Worm (Caenorhabditis elegans) whole organism, L3 larva: ENCODE data around the gene srx-13.
A peak's percentile ranks its signal among the peaks of the same experiment; 100 is the strongest.

Experiments
- R02D3.7 ChIP-seq: fragments of 150-350 bp; optimal IDR thresholded peaks from 2 replicates; lab custom pipeline; 2014; ENCODE audit warnings: missing biosample characterization, missing genetic modification characterization
- ZK546.5 ChIP-seq: sonication (generic microtip); optimal IDR thresholded peaks from 2 replicates; lab custom pipeline; 2017; ENCODE audit warnings: missing biosample characterization, missing genetic modification characterization
- aly-2 ChIP-seq: fragments of 150-350 bp; optimal IDR thresholded peaks from 2 replicates; lab custom pipeline; 2014; ENCODE audit warnings: missing biosample characterization, missing genetic modification characterization
- ama-1 ChIP-seq: fragments of 150-350 bp; optimal IDR thresholded peaks from 2 replicates; lab custom pipeline; 2018
- ceh-16 ChIP-seq: sonication (generic microtip); optimal IDR thresholded peaks from 2 replicates; lab custom pipeline; 2017; ENCODE audit warnings: missing biosample characterization, missing genetic modification characterization
- ceh-28 ChIP-seq: fragments of 150-350 bp; optimal IDR thresholded peaks from 2 replicates; lab custom pipeline; 2014; ENCODE audit warnings: missing biosample characterization, missing genetic modification reagents, missing genetic modification characterization
- ceh-82 ChIP-seq: fragments of 150-350 bp; optimal IDR thresholded peaks from 2 replicates; lab custom pipeline; 2014; ENCODE audit warnings: missing biosample characterization, missing genetic modification characterization
- ceh-9 ChIP-seq: sonication (generic microtip); optimal IDR thresholded peaks from 2 replicates; lab custom pipeline; 2018; ENCODE audit warnings: missing biosample characterization, missing genetic modification characterization
- daf-12 ChIP-seq: fragments of 150-350 bp; optimal IDR thresholded peaks from 2 replicates; lab custom pipeline; 2014; ENCODE audit warnings: missing biosample characterization, missing genetic modification reagents, missing genetic modification characterization
- egl-27 ChIP-seq: sonication (generic microtip); optimal IDR thresholded peaks from 4 replicates; lab custom pipeline; 2017; ENCODE audit warnings: missing biosample characterization, missing genetic modification reagents, missing genetic modification characterization
- egl-5 ChIP-seq: fragments of 150-350 bp; optimal IDR thresholded peaks from 2 replicates; lab custom pipeline; 2017; ENCODE audit warnings: missing biosample characterization, missing genetic modification reagents, missing genetic modification characterization, inconsistent platforms
- elt-1 ChIP-seq: fragments of 150-350 bp; optimal IDR thresholded peaks from 2 replicates; lab custom pipeline; 2014; ENCODE audit warnings: missing biosample characterization, missing genetic modification characterization
- elt-2 ChIP-seq: sonication (generic microtip); optimal IDR thresholded peaks from 2 replicates; lab custom pipeline; 2016; ENCODE audit warnings: missing genetic modification reagents, mild to moderate bottlenecking, missing genetic modification characterization, missing compliant biosample characterization
- elt-3 ChIP-seq, 3 experiments: fragments of 150-350 bp in 1 of 3; sonication (generic microtip) in 2 of 3; optimal IDR thresholded peaks; 2 replicates in 2 of 3; 4 replicates in 1 of 3; lab custom pipeline; 2014 to 2017; ENCODE audit warnings: missing biosample characterization in 3 of 3, missing genetic modification characterization in 3 of 3
- eor-1 ChIP-seq, 2 experiments: fragments of 150-350 bp; optimal IDR thresholded peaks; 2 replicates each; lab custom pipeline; 2014 to 2018; ENCODE audit warnings: missing biosample characterization in 2 of 2, missing genetic modification characterization in 2 of 2
- fkh-10 ChIP-seq: sonication (generic microtip); optimal IDR thresholded peaks from 2 replicates; lab custom pipeline; 2017; ENCODE audit warnings: missing biosample characterization, missing genetic modification reagents, missing genetic modification characterization
- fkh-2 ChIP-seq: fragments of 150-350 bp; optimal IDR thresholded peaks from 2 replicates; lab custom pipeline; 2014; ENCODE audit warnings: missing biosample characterization, missing genetic modification reagents, missing genetic modification characterization
- fos-1 ChIP-seq: fragments of 150-350 bp; optimal IDR thresholded peaks from 2 replicates; lab custom pipeline; 2014; ENCODE audit warnings: missing biosample characterization, missing genetic modification characterization
- hmg-11 ChIP-seq: sonication (generic microtip); optimal IDR thresholded peaks from 2 replicates; lab custom pipeline; 2016; ENCODE audit warnings: missing genetic modification characterization, missing compliant biosample characterization
- jun-1 ChIP-seq: fragments of 150-350 bp; optimal IDR thresholded peaks from 2 replicates; lab custom pipeline; 2014; ENCODE audit warnings: missing biosample characterization, missing genetic modification reagents, missing genetic modification characterization
- lin-15B ChIP-seq: fragments of 150-350 bp; optimal IDR thresholded peaks from 2 replicates; lab custom pipeline; 2014; ENCODE audit warnings: missing biosample characterization, missing genetic modification characterization
- lin-39 ChIP-seq: fragments of 150-350 bp; optimal IDR thresholded peaks from 2 replicates; lab custom pipeline; 2018; ENCODE audit warnings: missing biosample characterization, missing genetic modification reagents, missing genetic modification characterization
- lsy-12 ChIP-seq: sonication (generic microtip); optimal IDR thresholded peaks from 2 replicates; lab custom pipeline; 2016; ENCODE audit warnings: mild to moderate bottlenecking, missing genetic modification characterization, missing compliant biosample characterization
- mdl-1 ChIP-seq: fragments of 150-350 bp; optimal IDR thresholded peaks from 2 replicates; lab custom pipeline; 2014; ENCODE audit warnings: missing biosample characterization, missing genetic modification characterization
- mml-1 ChIP-seq: fragments of 150-350 bp; sonication (generic microtip); optimal IDR thresholded peaks from 3 replicates; lab custom pipeline; 2014; ENCODE audit warnings: missing biosample characterization, missing genetic modification characterization
- nfya-1 ChIP-seq: sonication (generic microtip); optimal IDR thresholded peaks from 2 replicates; lab custom pipeline; 2017; ENCODE audit warnings: missing genetic modification characterization, mild to moderate bottlenecking, missing compliant biosample characterization, antibody characterized with exemption, moderate library complexity; ENCODE audit not compliant: insufficient read depth
- nhr-11 ChIP-seq: fragments of 150-350 bp; optimal IDR thresholded peaks from 2 replicates; lab custom pipeline; 2014; ENCODE audit warnings: missing biosample characterization, missing genetic modification characterization
- nhr-12 ChIP-seq: fragments of 150-350 bp; optimal IDR thresholded peaks from 2 replicates; lab custom pipeline; 2014; ENCODE audit warnings: missing biosample characterization, missing genetic modification characterization
- nhr-23 ChIP-seq: fragments of 150-350 bp; optimal IDR thresholded peaks from 2 replicates; lab custom pipeline; 2014; ENCODE audit warnings: missing biosample characterization, missing genetic modification reagents, missing genetic modification characterization
- nhr-237 ChIP-seq: fragments of 150-350 bp; optimal IDR thresholded peaks from 2 replicates; lab custom pipeline; 2014; ENCODE audit warnings: missing biosample characterization, missing genetic modification characterization
- nhr-25 ChIP-seq: sonication (generic microtip); optimal IDR thresholded peaks from 2 replicates; lab custom pipeline; 2017; ENCODE audit warnings: missing biosample characterization, missing genetic modification characterization
- nhr-28 ChIP-seq: fragments of 150-350 bp; optimal IDR thresholded peaks from 2 replicates; lab custom pipeline; 2014; ENCODE audit warnings: missing biosample characterization, missing genetic modification characterization
- nhr-43 ChIP-seq: sonication (generic microtip); optimal IDR thresholded peaks from 2 replicates; lab custom pipeline; 2016; ENCODE audit warnings: mild to moderate bottlenecking, missing genetic modification characterization, missing compliant biosample characterization; ENCODE audit not compliant: poor library complexity, severe bottlenecking
- nhr-67 ChIP-seq: fragments of 150-350 bp; optimal IDR thresholded peaks from 2 replicates; lab custom pipeline; 2014; ENCODE audit warnings: missing biosample characterization, missing genetic modification characterization
- nhr-76 ChIP-seq: fragments of 150-350 bp; sonication (generic microtip); optimal IDR thresholded peaks from 5 replicates; lab custom pipeline; 2014; ENCODE audit warnings: missing biosample characterization, missing genetic modification characterization
- nhr-77 ChIP-seq: fragments of 150-350 bp; optimal IDR thresholded peaks from 2 replicates; lab custom pipeline; 2014; ENCODE audit warnings: missing biosample characterization, missing genetic modification characterization
- pha-4 ChIP-seq: fragments of 150-350 bp; optimal IDR thresholded peaks from 2 replicates; lab custom pipeline; 2014; ENCODE audit warnings: missing biosample characterization, missing genetic modification reagents, missing genetic modification characterization
- pqm-1 ChIP-seq: fragments of 150-350 bp; optimal IDR thresholded peaks from 2 replicates; lab custom pipeline; 2017; ENCODE audit warnings: missing biosample characterization, missing genetic modification characterization, inconsistent platforms
- sea-2 ChIP-seq: fragments of 150-350 bp; sonication (generic microtip); optimal IDR thresholded peaks from 4 replicates; lab custom pipeline; 2014; ENCODE audit warnings: missing biosample characterization, missing genetic modification reagents, missing genetic modification characterization
- skn-1 ChIP-seq: fragments of 150-350 bp; optimal IDR thresholded peaks from 2 replicates; lab custom pipeline; 2014; ENCODE audit warnings: missing biosample characterization, missing genetic modification characterization
- snpc-4 ChIP-seq: fragments of 150-350 bp; optimal IDR thresholded peaks from 2 replicates; lab custom pipeline; 2014; ENCODE audit warnings: missing biosample characterization, missing genetic modification characterization
- tbx-2 ChIP-seq: sonication (generic microtip); optimal IDR thresholded peaks from 2 replicates; lab custom pipeline; 2016; ENCODE audit warnings: mild to moderate bottlenecking, missing genetic modification characterization, missing compliant biosample characterization
- unc-39 ChIP-seq: sonication (generic microtip); optimal IDR thresholded peaks from 4 replicates; lab custom pipeline; 2017; ENCODE audit warnings: missing biosample characterization, missing genetic modification characterization
- unc-62 ChIP-seq: fragments of 150-350 bp; sonication (generic microtip); optimal IDR thresholded peaks from 4 replicates; lab custom pipeline; 2014; ENCODE audit warnings: missing biosample characterization, missing genetic modification reagents, missing genetic modification characterization
- zag-1 ChIP-seq: fragments of 150-350 bp; optimal IDR thresholded peaks from 2 replicates; lab custom pipeline; 2014; ENCODE audit warnings: missing biosample characterization, missing genetic modification characterization
- ztf-11 ChIP-seq: fragments of 150-350 bp; optimal IDR thresholded peaks from 2 replicates; lab custom pipeline; 2014; ENCODE audit warnings: missing biosample characterization, missing genetic modification characterization
- ztf-4 ChIP-seq: fragments of 150-350 bp; optimal IDR thresholded peaks from 2 replicates; lab custom pipeline; 2014; ENCODE audit warnings: missing biosample characterization, missing genetic modification characterization

Gene srx-13

ce11 chrIV:1086913-1087312 lies 31.6 kb downstream of the srx-13 start, which contains the start of gene csn-4:
csn-4 (minus strand) TSS chrIV:1087013.
- TF ChIP-seq mdl-1 (tag; lab: Kevin White, UChicago) (no peak), nhr-25 (tag; lab: Kevin White, UChicago) (no peak), skn-1 (no peak)
- TF ChIP-seq, all 47 proteins: peak for 0

DNA sequence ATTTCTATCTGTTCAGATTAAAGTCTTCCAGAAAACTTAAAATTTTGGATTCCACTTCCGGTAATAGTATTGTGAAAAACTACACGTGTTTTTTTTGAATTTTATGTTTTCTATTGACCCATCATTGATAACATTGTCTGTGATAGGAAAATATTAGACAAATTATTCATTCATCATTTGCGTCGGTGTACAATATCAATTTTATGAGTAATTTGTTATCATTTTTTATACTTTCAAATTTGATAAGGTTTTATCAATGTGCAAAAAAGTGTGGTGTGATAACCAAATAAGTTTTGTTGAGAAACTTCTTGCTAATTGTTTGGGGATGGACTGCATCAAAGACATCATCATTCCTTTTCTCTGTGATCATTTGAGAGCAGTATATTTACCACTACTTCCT lies 43.0 kb downstream of the srx-13 start:
- no peak for TF ChIP-seq ZK546.5 (tag; lab: Kevin White, UChicago)
- TF ChIP-seq pqm-1 (tag; lab: Kevin White, UChicago) = peak; percentile 73
- TF ChIP-seq elt-2 (tag; lab: Kevin White, UChicago) = peak; percentile 85
- no peak for TF ChIP-seq unc-39
- no peak for TF ChIP-seq elt-3 (tag; optimal IDR thresholded peaks at IDR 0.05; lab: Kevin White, UChicago)
- TF ChIP-seq ztf-11 (tag; lab: Kevin White, UChicago) = no peak
- TF ChIP-seq fos-1 (tag; lab: Kevin White, UChicago) = peak; percentile 22
- TF ChIP-seq pha-4 = peak; percentile 71
- TF ChIP-seq, all 47 proteins: peak for 4

DNA sequence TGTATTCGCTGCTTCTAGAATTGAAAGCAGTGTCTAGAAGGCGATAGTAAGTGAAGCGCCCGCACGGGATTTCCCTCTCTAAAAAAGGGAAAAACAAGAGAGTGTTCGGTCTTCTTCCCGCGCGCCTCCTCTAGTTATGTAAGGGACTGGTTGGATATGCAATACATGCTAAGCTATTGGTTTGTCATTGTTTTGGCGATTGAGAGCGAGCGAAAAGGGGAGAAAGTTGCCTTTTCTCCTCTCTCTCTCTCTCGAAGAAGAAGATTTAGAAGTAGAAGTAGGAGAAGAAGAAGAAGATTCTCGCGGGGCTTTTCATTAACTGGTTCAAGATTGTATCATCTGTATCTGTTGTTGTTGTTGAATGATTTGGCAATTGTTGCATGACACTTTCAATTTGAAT lies 44.4 kb downstream of the srx-13 start:
- TF ChIP-seq mml-1 (no peak), jun-1 (tag; lab: Kevin White, UChicago) (no peak), snpc-4 (tag; lab: Kevin White, UChicago) (no peak), nhr-23 (tag; lab: Kevin White, UChicago) (peak; percentile 13)

ce11 chrIV:1070383-1070782 lies 48.1 kb downstream of the srx-13 start:
- TF ChIP-seq skn-1 = peak; percentile 60
- no peak for TF ChIP-seq fos-1 (tag; lab: Kevin White, UChicago)
- peak; percentile 16 for TF ChIP-seq ztf-11 (tag; lab: Kevin White, UChicago)
- TF ChIP-seq zag-1 (tag; lab: Kevin White, UChicago) = peak; percentile 65
- peak; percentile 73 for TF ChIP-seq ceh-82 (tag; lab: Kevin White, UChicago)
- no peak for TF ChIP-seq aly-2 (tag; lab: Kevin White, UChicago)
- TF ChIP-seq fkh-2 = no peak
- peak; percentile 39 for TF ChIP-seq unc-62 (GFP tag; lab: Kevin White, UChicago)
- no peak for TF ChIP-seq egl-27 (tag; lab: Kevin White, UChicago)
- peak; percentile 55 for TF ChIP-seq elt-2 (tag; lab: Kevin White, UChicago)
- TF ChIP-seq elt-1 (tag; lab: Kevin White, UChicago) = no peak
- no peak for TF ChIP-seq nhr-25 (tag; lab: Kevin White, UChicago)
- peak; percentile 78 for TF ChIP-seq R02D3.7 (tag; lab: Kevin White, UChicago)
- TF ChIP-seq unc-39 = no peak
- TF ChIP-seq nhr-28 (tag; lab: Kevin White, UChicago) = no peak
- TF ChIP-seq nhr-67 (tag; lab: Kevin White, UChicago) = no peak
- peak; percentile 92 for TF ChIP-seq fkh-10 (GFP tag; lab: Kevin White, UChicago)
- peak; percentile 97 for TF ChIP-seq pha-4
- no peak for TF ChIP-seq nhr-43
- TF ChIP-seq jun-1 (tag; lab: Kevin White, UChicago) = peak; percentile 81
- TF ChIP-seq tbx-2 (tag; lab: Kevin White, UChicago) = peak; percentile 76
- no peak for TF ChIP-seq ceh-9
- TF ChIP-seq snpc-4 (tag; lab: Kevin White, UChicago) = peak; percentile 49
- TF ChIP-seq daf-12 (tag; lab: Kevin White, UChicago) = peak; percentile 31
- TF ChIP-seq ceh-16 = no peak
- TF ChIP-seq nhr-12 (tag; lab: Kevin White, UChicago) = no peak
- no peak for TF ChIP-seq ZK546.5 (tag; lab: Kevin White, UChicago)
- peak; percentile 95 for TF ChIP-seq nfya-1 (tag; lab: Kevin White, UChicago)
- peak; percentile 30 for TF ChIP-seq nhr-77 (tag; lab: Kevin White, UChicago)
- no peak for TF ChIP-seq ztf-4 (tag; lab: Kevin White, UChicago)
- no peak for TF ChIP-seq sea-2 (GFP tag; lab: Kevin White, UChicago)
- TF ChIP-seq mdl-1 (tag; lab: Kevin White, UChicago) = peak; percentile 70
- TF ChIP-seq lin-39 (tag; lab: Kevin White, UChicago) = peak; percentile 94
- TF ChIP-seq lin-15B = peak; percentile 68
- no peak for TF ChIP-seq nhr-76 (tag; lab: Kevin White, UChicago)
- TF ChIP-seq nhr-11 (tag; lab: Kevin White, UChicago) = peak; percentile 74
- TF ChIP-seq nhr-237 (tag; lab: Kevin White, UChicago) = no peak
- no peak for TF ChIP-seq ama-1 (lab: Kevin White, UChicago)
- peak; percentile 88 for TF ChIP-seq hmg-11 (tag; lab: Kevin White, UChicago)
- TF ChIP-seq elt-3 (tag; optimal IDR thresholded peaks at IDR 0.05; lab: Kevin White, UChicago) = no peak
- peak; percentile 79 for TF ChIP-seq pqm-1 (tag; lab: Kevin White, UChicago)
- no peak for TF ChIP-seq lsy-12 (tag; lab: Kevin White, UChicago)
- no peak for TF ChIP-seq eor-1 (tag; optimal IDR thresholded peaks at IDR 0.05; lab: Kevin White, UChicago)
- peak; percentile 68 for TF ChIP-seq egl-5 (tag; lab: Kevin White, UChicago)
- peak; percentile 85 for TF ChIP-seq ceh-28 (tag; lab: Kevin White, UChicago)
